Worm (Caenorhabditis elegans) whole organism, L4 larva: ENCODE results near the gene F13E9.9.

Experiments
- ceh-32 ChIP-seq: sonication (generic microtip); optimal IDR thresholded peaks from 2 replicates; lab custom pipeline; 2016; ENCODE audit warnings: mild to moderate bottlenecking, missing genetic modification characterization, missing compliant biosample characterization; ENCODE audit not compliant: poor library complexity
- lin-39 ChIP-seq: fragments of 150-350 bp; optimal IDR thresholded peaks from 2 replicates; lab custom pipeline; 2014; ENCODE audit warnings: missing biosample characterization, missing genetic modification reagents, missing genetic modification characterization
- lir-3 ChIP-seq: sonication (generic microtip); optimal IDR thresholded peaks from 2 replicates; lab custom pipeline; 2016; ENCODE audit warnings: mild to moderate bottlenecking, missing genetic modification characterization, missing compliant biosample characterization

DNA sequence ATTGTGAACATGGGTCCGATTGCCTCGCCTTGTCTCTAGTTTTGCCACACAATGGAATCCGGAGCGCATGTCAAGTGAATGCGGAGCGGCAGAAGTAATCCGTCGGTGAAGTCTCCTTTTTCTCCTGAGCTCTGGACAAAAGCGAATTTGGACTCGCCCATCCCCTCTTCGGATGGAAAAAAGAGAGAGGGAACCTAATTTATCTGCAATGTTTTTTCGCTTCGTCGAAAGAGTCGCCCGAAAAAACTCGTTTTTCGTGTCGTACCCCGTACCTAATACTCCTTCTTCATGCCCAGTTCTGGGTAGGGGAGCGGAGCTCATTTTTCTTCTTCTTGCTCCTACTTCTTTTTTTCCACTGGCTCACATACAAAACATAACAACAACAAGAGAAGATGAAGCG is 28.8 kb downstream of the F13E9.9 start:
- TF ChIP-seq lin-39 (no peak), lir-3 (tag; lab: Kevin White, UChicago) (no peak), ceh-32 (no peak)
